Fruit fly (Drosophila melanogaster) whole organism, embryonic: ENCODE measurements around the gene CG10702.

Source experiments
- Bgb ChIP-seq: fragments of 200-800 bp; sonication (Bioruptor generic); IDR thresholded peaks from 2 replicates; pipeline ENCODE4 v1.3.6; 2022; ENCODE audit warnings: missing biosample characterization, missing genetic modification characterization; ENCODE audit not compliant: partially characterized antibody
- CG11093 ChIP-seq: fragments of 200-800 bp; sonication (Bioruptor generic); IDR thresholded peaks from 3 replicates; pipeline ENCODE4 v1.3.6; 2022; ENCODE audit warnings: missing biosample characterization, missing genetic modification characterization
- CG12659 ChIP-seq: fragments of 200-800 bp; sonication (Bioruptor generic); optimal IDR thresholded peaks from 3 replicates; lab custom pipeline; 2017; ENCODE audit warnings: mild to moderate bottlenecking, missing biosample characterization, missing genetic modification reagents, missing genetic modification characterization
- CG13424 ChIP-seq: fragments of 200-800 bp; sonication (Bioruptor generic); optimal IDR thresholded peaks from 2 replicates; lab custom pipeline; 2019; ENCODE audit warnings: missing biosample characterization, mild to moderate bottlenecking, missing genetic modification characterization, moderate library complexity
- CG15514 ChIP-seq: fragments of 200-800 bp; sonication (Bioruptor generic); optimal IDR thresholded peaks from 3 replicates; lab custom pipeline; 2017; ENCODE audit warnings: missing biosample characterization, missing genetic modification characterization, mild to moderate bottlenecking, moderate library complexity, missing genetic modification reagents
- CG16779 ChIP-seq: fragments of 200-800 bp; sonication (Bioruptor generic); IDR thresholded peaks from 2 replicates; pipeline ENCODE4 v1.3.6; 2022; ENCODE audit warnings: missing biosample characterization, missing genetic modification characterization
- CG2120 ChIP-seq: fragments of 200-800 bp; sonication (Bioruptor generic); optimal IDR thresholded peaks from 3 replicates; lab custom pipeline; 2016; ENCODE audit warnings: missing biosample characterization, missing genetic modification characterization
- CG30403 ChIP-seq: fragments of 200-800 bp; sonication (Bioruptor generic); optimal IDR thresholded peaks from 3 replicates; lab custom pipeline; 2016; ENCODE audit warnings: missing biosample characterization, missing genetic modification characterization
- CG32532 ChIP-seq: fragments of 200-800 bp; sonication (Bioruptor generic); IDR thresholded peaks from 2 replicates; pipeline ENCODE4 v1.3.6; 2022; ENCODE audit warnings: missing biosample characterization, missing genetic modification characterization
- CG3281 ChIP-seq: fragments of 200-800 bp; sonication (Bioruptor generic); optimal IDR thresholded peaks from 3 replicates; lab custom pipeline; 2017; ENCODE audit warnings: missing biosample characterization, mild to moderate bottlenecking, missing genetic modification characterization
- CG3407 ChIP-seq: fragments of 200-800 bp; sonication (Bioruptor generic); optimal IDR thresholded peaks from 2 replicates; lab custom pipeline; 2018; ENCODE audit warnings: missing biosample characterization, mild to moderate bottlenecking, missing genetic modification characterization
- CG3838 ChIP-seq: fragments of 200-800 bp; sonication (Bioruptor generic); optimal IDR thresholded peaks from 3 replicates; lab custom pipeline; 2016; ENCODE audit warnings: missing biosample characterization, missing genetic modification characterization
- CG7963 ChIP-seq: fragments of 200-800 bp; sonication (Bioruptor generic); IDR thresholded peaks from 3 replicates; pipeline ENCODE4 v1.3.6; 2022; ENCODE audit warnings: missing biosample characterization, missing genetic modification characterization; ENCODE audit not compliant: partially characterized antibody
- CG9727 ChIP-seq: fragments of 200-800 bp; sonication (Bioruptor generic); optimal IDR thresholded peaks from 3 replicates; lab custom pipeline; 2017; ENCODE audit warnings: missing biosample characterization, mild to moderate bottlenecking, missing genetic modification characterization
- CG9876 ChIP-seq: fragments of 200-800 bp; sonication (Bioruptor generic); optimal IDR thresholded peaks from 2 replicates; lab custom pipeline; 2016; ENCODE audit warnings: missing biosample characterization, missing genetic modification characterization
- CHES-1-like ChIP-seq: fragments of 200-800 bp; sonication (Bioruptor generic); optimal IDR thresholded peaks from 2 replicates; lab custom pipeline; 2016; ENCODE audit warnings: missing biosample characterization, missing genetic modification characterization
- Dip2 ChIP-seq: fragments of 200-800 bp; sonication (Bioruptor generic); IDR thresholded peaks from 2 replicates; pipeline ENCODE4 v1.3.6; 2022; ENCODE audit warnings: missing biosample characterization, missing genetic modification characterization
- Dip3 ChIP-seq: fragments of 200-800 bp; sonication (Bioruptor generic); optimal IDR thresholded peaks from 3 replicates; lab custom pipeline; 2016; ENCODE audit warnings: missing biosample characterization, missing genetic modification characterization
- Hr78 ChIP-seq, 2 experiments: fragments of 200-800 bp in 1 of 2; fragments of >200 bp in 1 of 2; sonication (Bioruptor generic) in 1 of 2; optimal IDR thresholded peaks; 2 replicates each; lab custom pipeline; 2017 to 2019; ENCODE audit warnings: missing biosample characterization in 2 of 2, missing genetic modification characterization in 2 of 2, mild to moderate bottlenecking in 1 of 2, moderate library complexity in 1 of 2
- Lpt ChIP-seq: fragments of >200 bp; optimal IDR thresholded peaks from 2 replicates; lab custom pipeline; 2018; ENCODE audit warnings: missing biosample characterization, missing genetic modification characterization
- MBD-R2 ChIP-seq: fragments of 200-800 bp; sonication (Bioruptor generic); IDR thresholded peaks from 2 replicates; pipeline ENCODE4 v1.3.6; 2022; ENCODE audit warnings: missing biosample characterization, missing genetic modification characterization
- Nf-YC ChIP-seq: fragments of 200-800 bp; optimal IDR thresholded peaks from 3 replicates; lab custom pipeline; 2019; ENCODE audit warnings: missing biosample characterization, mild to moderate bottlenecking, missing genetic modification characterization, moderate library complexity
- Opbp ChIP-seq: fragments of 200-800 bp; sonication (Bioruptor generic); IDR thresholded peaks from 3 replicates; pipeline ENCODE4 v1.3.6; 2022; ENCODE audit warnings: missing biosample characterization, missing genetic modification characterization; ENCODE audit not compliant: partially characterized antibody
- Sin3A ChIP-seq: fragments of >200 bp; optimal IDR thresholded peaks from 2 replicates; lab custom pipeline; 2018
- Sry-δ ChIP-seq: fragments of 200-800 bp; sonication (Bioruptor generic); optimal IDR thresholded peaks from 2 replicates; lab custom pipeline; 2016; ENCODE audit warnings: missing biosample characterization, missing genetic modification characterization
- Xrp1 ChIP-seq: fragments of 200-800 bp; sonication (Bioruptor generic); IDR thresholded peaks from 2 replicates; pipeline ENCODE4 v1.3.6; 2022; ENCODE audit warnings: missing biosample characterization, missing genetic modification characterization
- caup ChIP-seq: fragments of 200-800 bp; sonication (Bioruptor generic); optimal IDR thresholded peaks from 3 replicates; lab custom pipeline; 2017; ENCODE audit warnings: missing biosample characterization, mild to moderate bottlenecking, missing genetic modification characterization, moderate library complexity; ENCODE audit not compliant: severe bottlenecking
- dati ChIP-seq: fragments of 200-800 bp; sonication (Bioruptor generic); IDR thresholded peaks from 2 replicates; pipeline ENCODE4 v1.3.6; 2022; ENCODE audit warnings: missing biosample characterization, missing genetic modification characterization
- dpn ChIP-seq, 2 experiments: fragments of 200-800 bp; sonication (Bioruptor generic); optimal IDR thresholded peaks; 3 replicates each; lab custom pipeline; 2016; ENCODE audit warnings: missing biosample characterization in 2 of 2, missing genetic modification characterization in 2 of 2
- dysf ChIP-seq: fragments of 200-800 bp; sonication (Bioruptor generic); IDR thresholded peaks from 3 replicates; pipeline ENCODE4 v1.3.6; 2022; ENCODE audit warnings: missing biosample characterization, missing genetic modification characterization
- ewg ChIP-seq: fragments of 200-800 bp; sonication (Bioruptor generic); optimal IDR thresholded peaks from 3 replicates; lab custom pipeline; 2017; ENCODE audit warnings: mild to moderate bottlenecking, missing biosample characterization, missing genetic modification reagents, missing genetic modification characterization
- exex ChIP-seq: fragments of 200-800 bp; sonication (Bioruptor generic); optimal IDR thresholded peaks from 4 replicates; lab custom pipeline; 2018; ENCODE audit warnings: missing biosample characterization, mild to moderate bottlenecking, missing genetic modification characterization, moderate library complexity
- fd102C ChIP-seq: fragments of 200-800 bp; sonication (Bioruptor generic); optimal IDR thresholded peaks from 2 replicates; lab custom pipeline; 2018; ENCODE audit warnings: missing biosample characterization, mild to moderate bottlenecking, missing genetic modification characterization, moderate library complexity
- fd96Cb ChIP-seq: fragments of 200-800 bp; sonication (Bioruptor generic); optimal IDR thresholded peaks from 2 replicates; lab custom pipeline; 2018; ENCODE audit warnings: missing biosample characterization, mild to moderate bottlenecking, missing genetic modification characterization, moderate library complexity
- ftz-f1 ChIP-seq: fragments of 200-800 bp; sonication (Bioruptor generic); optimal IDR thresholded peaks from 2 replicates; lab custom pipeline; 2016; ENCODE audit warnings: missing biosample characterization, missing genetic modification characterization
- maf-S ChIP-seq: fragments of 200-800 bp; sonication (Bioruptor generic); optimal IDR thresholded peaks from 2 replicates; lab custom pipeline; 2016; ENCODE audit warnings: missing biosample characterization, missing genetic modification characterization
- mirr ChIP-seq: fragments of 200-800 bp; sonication (Bioruptor generic); optimal IDR thresholded peaks from 3 replicates; lab custom pipeline; 2018; ENCODE audit warnings: missing biosample characterization, mild to moderate bottlenecking, missing genetic modification characterization
- nerfin-2 ChIP-seq: fragments of 200-800 bp; sonication (Bioruptor generic); IDR thresholded peaks from 2 replicates; pipeline ENCODE4 v1.3.6; 2022; ENCODE audit warnings: missing biosample characterization, missing genetic modification characterization; ENCODE audit not compliant: partially characterized antibody
- nmo ChIP-seq: fragments of 200-800 bp; sonication (Bioruptor generic); optimal IDR thresholded peaks from 2 replicates; lab custom pipeline; 2018; ENCODE audit warnings: missing biosample characterization, mild to moderate bottlenecking, missing genetic modification characterization, moderate library complexity
- row ChIP-seq: fragments of 200-800 bp; sonication (Bioruptor generic); IDR thresholded peaks from 3 replicates; pipeline ENCODE4 v1.3.6; 2022; ENCODE audit warnings: missing biosample characterization, missing genetic modification characterization
- run ChIP-seq: fragments of 200-800 bp; sonication (Bioruptor generic); optimal IDR thresholded peaks from 3 replicates; lab custom pipeline; 2018; ENCODE audit warnings: missing biosample characterization, mild to moderate bottlenecking, missing genetic modification characterization
- schlank ChIP-seq: fragments of 200-800 bp; sonication (Bioruptor generic); optimal IDR thresholded peaks from 2 replicates; lab custom pipeline; 2018; ENCODE audit warnings: missing biosample characterization, mild to moderate bottlenecking, missing genetic modification characterization
- sens ChIP-seq: fragments of 200-800 bp; sonication (Bioruptor generic); peaks from one replicate; lab custom pipeline; 2016; ENCODE audit warnings: missing biosample characterization, missing genetic modification characterization
- sisA ChIP-seq: fragments of 200-800 bp; sonication (Bioruptor generic); IDR thresholded peaks from 2 replicates; pipeline ENCODE4 v1.3.6; 2022; ENCODE audit warnings: missing biosample characterization, missing genetic modification characterization
- slbo ChIP-seq: fragments of 200-800 bp; sonication (Bioruptor generic); IDR thresholded peaks from 2 replicates; pipeline ENCODE4 v1.3.6; 2022; ENCODE audit warnings: missing biosample characterization, missing genetic modification characterization
- sna ChIP-seq: fragments of 200-800 bp; sonication (Bioruptor generic); IDR thresholded peaks from 2 replicates; pipeline ENCODE4 v1.3.6; 2022; ENCODE audit warnings: missing biosample characterization, missing genetic modification characterization; ENCODE audit not compliant: partially characterized antibody
- ssp ChIP-seq: fragments of 200-800 bp; sonication (Bioruptor generic); IDR thresholded peaks from 2 replicates; pipeline ENCODE4 v1.3.6; 2022; ENCODE audit warnings: missing biosample characterization, missing genetic modification characterization
- sug ChIP-seq: fragments of 200-800 bp; optimal IDR thresholded peaks from 2 replicates; lab custom pipeline; 2019; ENCODE audit warnings: missing biosample characterization, mild to moderate bottlenecking, missing genetic modification characterization, moderate library complexity
- ttk ChIP-seq: fragments of 200-800 bp; sonication (Bioruptor generic); IDR thresholded peaks from 2 replicates; pipeline ENCODE4 v2.1.2; 2022; ENCODE audit warnings: missing biosample characterization, missing genetic modification characterization
- vnd ChIP-seq: fragments of 200-800 bp; sonication (Bioruptor generic); IDR thresholded peaks from 3 replicates; pipeline ENCODE4 v1.3.6; 2022; ENCODE audit warnings: missing biosample characterization, missing genetic modification characterization; ENCODE audit not compliant: partially characterized antibody

CG10702 gene

DNA sequence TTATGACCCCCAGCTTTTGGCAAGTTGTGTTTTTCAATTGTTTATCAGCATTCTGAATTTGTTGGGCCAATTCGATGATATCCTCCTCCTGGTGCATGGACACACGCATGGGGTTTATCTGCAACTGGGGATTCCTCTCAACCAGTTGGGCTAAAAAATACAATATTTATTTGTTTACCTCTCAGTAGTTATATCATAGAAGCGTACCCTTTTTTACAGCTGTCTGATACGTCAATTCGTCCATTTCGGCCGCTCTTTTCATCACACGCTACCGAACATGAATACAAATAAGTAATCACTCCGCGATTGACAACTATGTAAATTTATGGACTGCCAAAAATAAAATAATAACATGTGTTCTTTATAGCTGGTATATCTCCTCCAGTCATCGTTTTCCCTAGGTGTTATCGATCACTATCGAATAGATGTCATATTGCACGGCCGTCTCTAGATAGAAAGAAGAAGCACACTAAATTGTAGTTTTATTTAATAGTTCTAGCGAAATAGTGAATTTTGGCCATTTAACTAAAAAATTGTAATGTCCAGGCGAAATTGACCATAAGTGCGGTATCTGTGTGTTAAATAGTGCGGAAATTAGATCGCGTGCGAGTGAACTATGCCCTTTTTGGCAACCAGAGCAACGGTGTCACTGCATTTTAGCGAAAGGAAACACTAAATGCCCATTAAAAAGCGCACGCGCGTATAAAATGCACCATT lies 35.3 kb downstream of the CG10702 start, which contains the start of the genes mib2 and CG31800 (continued):
- peak; percentile 38 for TF ChIP-seq sug (tag; lab: Kevin White, UChicago)
- TF ChIP-seq sisA, result no peak
- peak in 1 of 2 experiments; percentile 0 for TF ChIP-seq dpn (GFP tag; optimal IDR thresholded peaks at IDR 0.05; lab: Kevin White, UChicago)
- TF ChIP-seq ftz-f1 (GFP tag; lab: Kevin White, UChicago), result no peak
- peak; percentile 26 for TF ChIP-seq CG15514 (GFP tag; lab: Kevin White, UChicago)
- TF ChIP-seq slbo (GFP tag; lab: Robert Waterston, UW), result peak; percentile 20; the same call in 1 of the 2 replicates
- no peak for TF ChIP-seq ssp (GFP tag; lab: Robert Waterston, UW)
- peak; percentile 2 for TF ChIP-seq CG13424 (tag; lab: Kevin White, UChicago)
- no peak for TF ChIP-seq Dip3 (GFP tag; lab: Kevin White, UChicago)
- peak; percentile 93 for TF ChIP-seq Sry-δ (GFP tag; lab: Kevin White, UChicago)
- TF ChIP-seq CG16779 (GFP tag; lab: Robert Waterston, UW), result no peak
- TF ChIP-seq CG3281 (GFP tag; lab: Kevin White, UChicago), result peak; percentile 5
- peak; percentile 12 for TF ChIP-seq Sin3A
- peak; percentile 20 for TF ChIP-seq nmo (GFP tag; lab: Kevin White, UChicago)
- no peak for TF ChIP-seq dati (GFP tag; lab: Robert Waterston, UW)
- TF ChIP-seq CG3838 (GFP tag; lab: Kevin White, UChicago), result no peak
- no peak for TF ChIP-seq Nf-YC (tag; lab: Kevin White, UChicago)
- TF ChIP-seq Bgb (GFP tag; lab: Robert Waterston, UW), result peak; percentile 89
- no peak for TF ChIP-seq caup (GFP tag; lab: Kevin White, UChicago)
- peak; percentile 42 for TF ChIP-seq CG2120 (GFP tag; lab: Kevin White, UChicago)
- TF ChIP-seq dysf, result no peak
- TF ChIP-seq ttk (GFP tag; lab: Robert Waterston, UW), result no peak
- TF ChIP-seq Opbp, result peak; percentile 86; the same call in 2 of the 3 replicates
- peak; percentile 55 for TF ChIP-seq sens
- TF ChIP-seq CHES-1-like (GFP tag; lab: Kevin White, UChicago), result no peak
- no peak for TF ChIP-seq schlank (tag; lab: Kevin White, UChicago)
- no peak for TF ChIP-seq fd96Cb (tag; lab: Kevin White, UChicago)
- peak; percentile 73 for TF ChIP-seq ewg (GFP tag; lab: Kevin White, UChicago)
- TF ChIP-seq CG11093, result no peak
- TF ChIP-seq Hr78 (GFP tag; optimal IDR thresholded peaks at IDR 0.05; lab: Kevin White, UChicago), result no peak
- peak; percentile 78 for TF ChIP-seq nerfin-2 (GFP tag; lab: Robert Waterston, UW)
- no peak for TF ChIP-seq CG9727 (GFP tag; lab: Kevin White, UChicago)
- TF ChIP-seq CG7963 (GFP tag; lab: Robert Waterston, UW), result peak; percentile 86
- TF ChIP-seq exex (tag; lab: Kevin White, UChicago), result no peak
- no peak for TF ChIP-seq maf-S
- TF ChIP-seq CG32532 (GFP tag; lab: Robert Waterston, UW), result no peak
- TF ChIP-seq CG12659 (GFP tag; lab: Kevin White, UChicago), result peak; percentile 40
- TF ChIP-seq run, result no peak
- peak; percentile 83 for TF ChIP-seq sna (GFP tag; lab: Robert Waterston, UW)
- no peak for TF ChIP-seq CG3407
- TF ChIP-seq MBD-R2 (GFP tag; lab: Robert Waterston, UW), result peak; percentile 65
- no peak for TF ChIP-seq CG9876 (GFP tag; lab: Kevin White, UChicago)
- no peak for TF ChIP-seq Xrp1 (GFP tag; lab: Robert Waterston, UW)
- peak; percentile 77 for TF ChIP-seq vnd (GFP tag; lab: Robert Waterston, UW)
- no peak for TF ChIP-seq CG30403
- no peak for TF ChIP-seq Lpt (GFP tag; lab: Kevin White, UChicago)
- no peak for TF ChIP-seq fd102C (GFP tag; lab: Kevin White, UChicago)
- TF ChIP-seq mirr (GFP tag; lab: Kevin White, UChicago), result no peak
- no peak for TF ChIP-seq Dip2
- peak; percentile 44; the same call in 1 of the 3 replicates for TF ChIP-seq row
